Worm (Caenorhabditis elegans): Measurements from ENCODE around the gene hacd-1.
A peak's percentile ranks its signal among the peaks of the same experiment; 100 is the strongest.

Gene hacd-1

ce11 chrV:1422269-1422668, 37.9 kb upstream of the hacd-1 start:
- no peak for TF ChIP-seq madf-6 (GFP tag; IDR thresholded peaks at IDR 0.05)
- TF ChIP-seq ceh-91 (GFP tag; IDR thresholded peaks at IDR 0.05), result no peak
- no peak for TF ChIP-seq F37B4.10 (GFP tag; IDR thresholded peaks at IDR 0.05)
- no peak for TF ChIP-seq sdz-38 (tag; optimal IDR thresholded peaks at IDR 0.05)
- no peak for TF ChIP-seq F39B2.1 (GFP tag; IDR thresholded peaks at IDR 0.05)
- no peak for TF ChIP-seq ztf-26 (tag; optimal IDR thresholded peaks at IDR 0.05)
- TF ChIP-seq ztf-18 (tag; optimal IDR thresholded peaks at IDR 0.05), result no peak
- TF ChIP-seq lin-35 (GFP tag; optimal IDR thresholded peaks at IDR 0.05), result no peak
- no peak for TF ChIP-seq lin-40 (tag; optimal IDR thresholded peaks at IDR 0.05)
- no peak for TF ChIP-seq ztf-25 (GFP tag; IDR thresholded peaks at IDR 0.05)
- TF ChIP-seq ZK185.1 (tag; optimal IDR thresholded peaks at IDR 0.05; ENCODE audit: poor library complexity, severe bottlenecking), result no peak
- no peak for TF ChIP-seq ztf-28 (GFP tag; IDR thresholded peaks at IDR 0.05)

- TF ChIP-seq ceh-79 (tag; optimal IDR thresholded peaks at IDR 0.05), result no peak
- no peak for TF ChIP-seq F22D6.2 (tag; optimal IDR thresholded peaks at IDR 0.05)
- TF ChIP-seq attf-5 (GFP tag; optimal IDR thresholded peaks at IDR 0.05), result no peak
- no peak for TF ChIP-seq F39B2.1 (GFP tag; IDR thresholded peaks at IDR 0.05)
- TF ChIP-seq somi-1 (GFP tag; optimal IDR thresholded peaks at IDR 0.05), result no peak
- TF ChIP-seq athp-1 (tag; optimal IDR thresholded peaks at IDR 0.05), result no peak
- TF ChIP-seq F49E8.2 (tag; optimal IDR thresholded peaks at IDR 0.05; ENCODE audit: insufficient read depth), result no peak
- no peak for TF ChIP-seq T07F8.4 (tag; optimal IDR thresholded peaks at IDR 0.05)
- TF ChIP-seq lin-26 (GFP tag; IDR thresholded peaks at IDR 0.05), result no peak
- no peak for TF ChIP-seq lin-35 (GFP tag; optimal IDR thresholded peaks at IDR 0.05)
- TF ChIP-seq F33H1.4 (GFP tag; IDR thresholded peaks at IDR 0.05), result no peak
- TF ChIP-seq nfya-2 (GFP tag; IDR thresholded peaks at IDR 0.05), result no peak
Observed at ce11 chrV:1423338-1423737, 36.8 kb upstream of the hacd-1 start.

DNA sequence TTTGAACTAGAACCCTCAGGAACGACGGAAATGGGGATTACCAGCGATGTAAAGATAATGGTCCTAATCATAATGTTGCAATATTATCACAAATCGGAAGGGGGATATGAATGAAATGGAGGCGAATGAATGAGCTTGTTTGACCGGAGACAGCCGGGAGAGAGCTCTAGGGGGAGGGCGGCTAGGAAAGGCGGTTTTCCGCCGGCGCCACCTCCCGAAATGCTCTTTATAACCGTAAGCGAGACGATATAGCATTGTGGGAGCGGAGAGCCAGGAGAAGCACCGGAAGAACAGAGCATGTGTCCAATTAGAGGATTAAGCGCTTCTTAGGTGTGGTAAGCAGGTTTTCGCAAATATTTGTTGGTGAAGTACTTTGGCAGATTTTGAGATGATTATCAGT, 34.6 kb upstream of the hacd-1 start, which contains the start of gene R12A1.3:
Gene R12A1.3 (minus strand): TSS at position 200 of the 400 bp plus-strand sequence.
- no peak for TF ChIP-seq F33H1.4 (GFP tag; IDR thresholded peaks at IDR 0.05)
- peak; percentile 55 for TF ChIP-seq zfh-2 (GFP tag; conservative IDR thresholded peaks at IDR 0.05)

DNA sequence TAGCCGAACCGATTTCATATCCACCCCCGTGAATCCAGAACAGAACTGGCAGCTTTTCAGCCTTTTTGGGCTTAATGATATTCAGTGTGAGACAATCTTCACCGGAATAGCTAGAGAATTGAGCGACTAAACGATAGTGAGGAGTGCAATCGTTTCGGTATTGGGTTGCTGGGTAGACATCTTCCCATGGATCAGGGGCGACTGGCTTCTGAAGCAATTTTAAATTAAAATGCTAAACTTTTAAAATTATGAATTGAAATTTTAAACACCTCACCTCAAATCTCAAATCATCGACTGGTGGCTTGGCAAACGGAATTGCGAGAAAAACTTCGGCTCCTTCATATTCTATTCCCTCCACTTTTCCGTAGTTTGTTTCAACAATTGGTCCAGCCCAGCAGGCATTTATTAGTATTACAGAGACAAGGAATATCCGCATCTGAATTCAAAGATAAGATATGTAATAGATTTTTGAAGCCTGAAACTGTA, 28.4 kb upstream of the hacd-1 start, which contains the start of gene ges-1:
Gene ges-1 (minus strand): TSS at position 436 of the 486 bp plus-strand sequence.
- no peak for TF ChIP-seq rpc-1 (optimal IDR thresholded peaks at IDR 0.05)
- no peak for TF ChIP-seq rpc-1 (tag; optimal IDR thresholded peaks at IDR 0.05)
- no peak for TF ChIP-seq nhr-90 (tag; optimal IDR thresholded peaks at IDR 0.05)
- no peak for TF ChIP-seq F52B5.7 (tag; optimal IDR thresholded peaks at IDR 0.05)
- no peak for TF ChIP-seq hmg-20 (GFP tag; IDR thresholded peaks at IDR 0.05)
- TF ChIP-seq F10E7.11 (tag; optimal IDR thresholded peaks at IDR 0.05), result no peak
- no peak for TF ChIP-seq aptf-2 (GFP tag; conservative IDR thresholded peaks at IDR 0.05)
- no peak for TF ChIP-seq C17E4.6 (GFP tag; IDR thresholded peaks at IDR 0.05)
- no peak for TF ChIP-seq snpc-1.3 (tag; optimal IDR thresholded peaks at IDR 0.05; ENCODE audit: insufficient read depth)
- TF ChIP-seq ccch-3 (GFP tag; optimal IDR thresholded peaks at IDR 0.05), result no peak
- no peak for TF ChIP-seq rec-8 (tag; optimal IDR thresholded peaks at IDR 0.05)
- TF ChIP-seq ceh-27 (GFP tag; optimal IDR thresholded peaks at IDR 0.05), result no peak
- no peak for TF ChIP-seq ztf-3 (GFP tag; optimal IDR thresholded peaks at IDR 0.05)
- TF ChIP-seq sptf-2 (GFP tag; optimal IDR thresholded peaks at IDR 0.05), result no peak
- no peak for TF ChIP-seq zfh-2 (GFP tag; conservative IDR thresholded peaks at IDR 0.05)
- TF ChIP-seq attf-3 (GFP tag; conservative IDR thresholded peaks at IDR 0.05), result no peak

Data from whole organism, young adult.